Worm (Caenorhabditis elegans): ENCODE data around the gene nsph-3.1.

- TF ChIP-seq ceh-88 (GFP tag; IDR thresholded peaks at IDR 0.05) (no peak), nhr-237 (tag; optimal IDR thresholded peaks at IDR 0.05) (no peak), pqm-1 (tag; optimal IDR thresholded peaks at IDR 0.05) (no peak), snpc-4 (tag; optimal IDR thresholded peaks at IDR 0.05) (no peak), ceh-82 (tag; optimal IDR thresholded peaks at IDR 0.05) (no peak), efl-1 (optimal IDR thresholded peaks at IDR 0.05) (no peak), efl-1 (GFP tag; optimal IDR thresholded peaks at IDR 0.05 in 1 of 2) (peak in 1 of 2 experiments; percentile 75), rnt-1 (tag; optimal IDR thresholded peaks at IDR 0.05) (no peak), nhr-76 (tag; optimal IDR thresholded peaks at IDR 0.05) (no peak), lin-14 (GFP tag; optimal IDR thresholded peaks at IDR 0.05) (peak; percentile 59)
These were observed 39.9 kb upstream of the nsph-3.1 start, which contains the start of gene pyk-2 for ce11 chrIV:10909708-10910107.
